Worm (Caenorhabditis elegans) whole organism, young adult: ENCODE measurements around the gene madf-1.

Experiments used
- Y56A3A.18 ChIP-seq: fragments of 200-800 bp; sonication (Bioruptor generic); IDR thresholded peaks from 2 replicates; pipeline ENCODE4 v1.3.6; 2022; ENCODE audit warnings: missing genetic modification reagents, missing genetic modification characterization, missing compliant biosample characterization
- aptf-3 ChIP-seq: fragments of 200-800 bp; sonication (Bioruptor generic); IDR thresholded peaks from 2 replicates; pipeline ENCODE4 v1.3.6; 2022; ENCODE audit warnings: missing genetic modification characterization, missing compliant biosample characterization
- pha-4 ChIP-seq: fragments of 150-350 bp; sonication (generic microtip); optimal IDR thresholded peaks from 2 replicates; lab custom pipeline; 2014; ENCODE audit warnings: missing biosample characterization, missing genetic modification reagents, missing genetic modification characterization
- somi-1 ChIP-seq: fragments of 200-800 bp; sonication (Bioruptor generic); optimal IDR thresholded peaks from 2 replicates; lab custom pipeline; 2018; ENCODE audit warnings: mild to moderate bottlenecking, missing genetic modification characterization, missing compliant biosample characterization
- unc-62 ChIP-seq: fragments of 150-350 bp; optimal IDR thresholded peaks from 2 replicates; lab custom pipeline; 2014; ENCODE audit warnings: missing biosample characterization, missing genetic modification reagents, missing genetic modification characterization

- TF ChIP-seq aptf-3 (no peak), somi-1 (GFP tag; lab: Kevin White, UChicago) (no peak), unc-62 (GFP tag; lab: Kevin White, UChicago) (no peak), Y56A3A.18 (GFP tag; lab: Robert Waterston, UW) (no peak), pha-4 (tag; lab: Kevin White, UChicago) (no peak)
Measured at ce11 chrIV:860810-861209, 29.1 kb upstream of the madf-1 start.
